Worm (Caenorhabditis elegans) whole organism, L1 larva: ENCODE results near the gene sdz-19.
A peak's percentile ranks its signal among the peaks of the same experiment; 100 is the strongest.

Experiments used
- C04F5.9 ChIP-seq: sonication (generic microtip); optimal IDR thresholded peaks from 2 replicates; lab custom pipeline; 2016; ENCODE audit warnings: missing genetic modification characterization, missing compliant biosample characterization
- C34B4.2 ChIP-seq: sonication (generic microtip); optimal IDR thresholded peaks from 2 replicates; lab custom pipeline; 2017; ENCODE audit warnings: mild to moderate bottlenecking, missing genetic modification characterization, missing compliant biosample characterization
- F16B12.6 ChIP-seq: fragments of 150-350 bp; optimal IDR thresholded peaks from 2 replicates; lab custom pipeline; 2014; ENCODE audit warnings: missing biosample characterization, missing genetic modification characterization
- Y116A8C.19 ChIP-seq: sonication (generic microtip); optimal IDR thresholded peaks from 2 replicates; lab custom pipeline; 2016; ENCODE audit warnings: missing compliant biosample characterization, missing genetic modification characterization, borderline replicate concordance
- ama-1 ChIP-seq: fragments of 150-350 bp; optimal IDR thresholded peaks from 2 replicates; lab custom pipeline; 2014
- ceh-8 ChIP-seq: fragments of 200-800 bp; sonication (Bioruptor generic); optimal IDR thresholded peaks from 2 replicates; lab custom pipeline; 2018; ENCODE audit warnings: mild to moderate bottlenecking, missing genetic modification characterization, moderate library complexity, missing compliant biosample characterization
- ceh-88 ChIP-seq: fragments of 200-800 bp; sonication (Bioruptor generic); IDR thresholded peaks from 2 replicates; pipeline ENCODE4 v1.3.6; 2022; ENCODE audit warnings: missing genetic modification characterization, missing compliant biosample characterization
- ceh-90 ChIP-seq: sonication (generic microtip); optimal IDR thresholded peaks from 2 replicates; lab custom pipeline; 2016; ENCODE audit warnings: missing genetic modification characterization, missing compliant biosample characterization
- ces-1 ChIP-seq: fragments of 150-350 bp; optimal IDR thresholded peaks from 2 replicates; lab custom pipeline; 2014; ENCODE audit warnings: missing biosample characterization, missing genetic modification reagents, missing genetic modification characterization
- dpl-1 ChIP-seq, 3 experiments: fragments of 150-350 bp in 2 of 3; sonication (generic microtip) in 1 of 3; optimal IDR thresholded peaks; 2 replicates each; lab custom pipeline; 2014 to 2017; ENCODE audit warnings: missing biosample characterization in 3 of 3, missing genetic modification characterization in 3 of 3, missing genetic modification reagents in 3 of 3
- dsc-1 ChIP-seq: sonication (generic microtip); optimal IDR thresholded peaks from 2 replicates; lab custom pipeline; 2016; ENCODE audit warnings: mild to moderate bottlenecking, missing genetic modification characterization, missing compliant biosample characterization
- efl-3 ChIP-seq: fragments of 200-800 bp; sonication (Bioruptor generic); optimal IDR thresholded peaks from 2 replicates; lab custom pipeline; 2018; ENCODE audit warnings: mild to moderate bottlenecking, missing genetic modification characterization, missing compliant biosample characterization
- egl-13 ChIP-seq: sonication (generic microtip); optimal IDR thresholded peaks from 2 replicates; lab custom pipeline; 2016; ENCODE audit warnings: missing genotype, missing genetic modification reagents, missing genetic modification characterization, missing compliant biosample characterization
- egl-27 ChIP-seq, 2 experiments: fragments of 150-350 bp in 1 of 2; sonication (generic microtip); optimal IDR thresholded peaks; 3 replicates each; lab custom pipeline; 2017 to 2018; ENCODE audit warnings: missing biosample characterization in 2 of 2, missing genetic modification characterization in 2 of 2, missing genetic modification reagents in 2 of 2
- ets-5 ChIP-seq: fragments of 200-800 bp; sonication (Bioruptor generic); IDR thresholded peaks from 2 replicates; pipeline ENCODE4 v1.3.6; 2022; ENCODE audit warnings: missing genetic modification characterization, missing compliant biosample characterization
- fkh-4 ChIP-seq: sonication (generic microtip); optimal IDR thresholded peaks from 2 replicates; lab custom pipeline; 2016; ENCODE audit warnings: missing compliant biosample characterization, missing genetic modification characterization, borderline replicate concordance
- fkh-8 ChIP-seq: sonication (generic microtip); optimal IDR thresholded peaks from 2 replicates; lab custom pipeline; 2016; ENCODE audit warnings: mild to moderate bottlenecking, missing genetic modification characterization, missing compliant biosample characterization
- hlh-17 ChIP-seq: fragments of 200-800 bp; sonication (Bioruptor generic); optimal IDR thresholded peaks from 2 replicates; lab custom pipeline; 2018; ENCODE audit warnings: missing genetic modification characterization, mild to moderate bottlenecking, missing compliant biosample characterization, moderate library complexity, borderline replicate concordance
- hpl-2 ChIP-seq: fragments of 150-350 bp; optimal IDR thresholded peaks from 2 replicates; lab custom pipeline; 2014; ENCODE audit warnings: missing biosample characterization, missing genetic modification reagents, missing genetic modification characterization
- irx-1 ChIP-seq: sonication (generic microtip); optimal IDR thresholded peaks from 2 replicates; lab custom pipeline; 2016; ENCODE audit warnings: missing genetic modification characterization, missing compliant biosample characterization
- jun-1 ChIP-seq: fragments of 150-350 bp; optimal IDR thresholded peaks from 2 replicates; lab custom pipeline; 2014; ENCODE audit warnings: missing biosample characterization, missing genetic modification reagents, missing genetic modification characterization
- lin-15B ChIP-seq: fragments of 150-350 bp; sonication (generic microtip); optimal IDR thresholded peaks from 3 replicates; lab custom pipeline; 2014; ENCODE audit warnings: missing biosample characterization, missing genetic modification characterization
- lir-3 ChIP-seq: sonication (generic microtip); optimal IDR thresholded peaks from 2 replicates; lab custom pipeline; 2016; ENCODE audit warnings: mild to moderate bottlenecking, missing genetic modification characterization, moderate library complexity, missing compliant biosample characterization; ENCODE audit not compliant: poor library complexity
- lsy-2 ChIP-seq, 2 experiments: fragments of 150-350 bp; optimal IDR thresholded peaks; 2 replicates each; lab custom pipeline; 2014; ENCODE audit warnings: missing biosample characterization in 2 of 2, missing genetic modification characterization in 2 of 2
- nhr-11 ChIP-seq: fragments of 150-350 bp; optimal IDR thresholded peaks from 2 replicates; lab custom pipeline; 2014; ENCODE audit warnings: missing biosample characterization, missing genetic modification characterization
- nhr-12 ChIP-seq: sonication (generic microtip); optimal IDR thresholded peaks from 2 replicates; lab custom pipeline; 2017; ENCODE audit warnings: missing biosample characterization, missing genetic modification characterization
- nhr-19 ChIP-seq: fragments of 200-800 bp; sonication (Bioruptor generic); conservative IDR thresholded peaks from 2 replicates; pipeline ENCODE4 v1.3.6; 2022; ENCODE audit warnings: missing genetic modification characterization, missing compliant biosample characterization
- nhr-20 ChIP-seq: sonication (generic microtip); optimal IDR thresholded peaks from 2 replicates; lab custom pipeline; 2016; ENCODE audit warnings: mild to moderate bottlenecking, missing genetic modification characterization, missing compliant biosample characterization
- nhr-237 ChIP-seq: fragments of 150-350 bp; optimal IDR thresholded peaks from 2 replicates; lab custom pipeline; 2014; ENCODE audit warnings: missing biosample characterization, missing genetic modification characterization
- nhr-71 ChIP-seq: sonication (generic microtip); optimal IDR thresholded peaks from 2 replicates; lab custom pipeline; 2016; ENCODE audit warnings: mild to moderate bottlenecking, missing genetic modification characterization, moderate library complexity, missing compliant biosample characterization
- nhr-76 ChIP-seq: sonication (generic microtip); optimal IDR thresholded peaks from 2 replicates; lab custom pipeline; 2017; ENCODE audit warnings: missing biosample characterization, missing genetic modification characterization
- nhr-85 ChIP-seq: sonication (generic microtip); peaks from one replicate; lab custom pipeline; 2016; ENCODE audit warnings: missing genetic modification characterization, inconsistent platforms, missing compliant biosample characterization
- nhr-90 ChIP-seq: sonication (generic microtip); optimal IDR thresholded peaks from 2 replicates; lab custom pipeline; 2016; ENCODE audit warnings: mild to moderate bottlenecking, missing genetic modification characterization, missing compliant biosample characterization; ENCODE audit not compliant: poor library complexity
- pag-3 ChIP-seq: sonication (generic microtip); optimal IDR thresholded peaks from 2 replicates; lab custom pipeline; 2017; ENCODE audit warnings: missing genetic modification characterization, mild to moderate bottlenecking, missing compliant biosample characterization, antibody characterized with exemption, borderline replicate concordance; ENCODE audit not compliant: insufficient read depth
- pax-3 ChIP-seq: fragments of 200-800 bp; sonication (Bioruptor generic); optimal IDR thresholded peaks from 2 replicates; lab custom pipeline; 2018; ENCODE audit warnings: mild to moderate bottlenecking, missing genetic modification characterization, moderate library complexity, missing compliant biosample characterization
- pqm-1 ChIP-seq: sonication (generic microtip); optimal IDR thresholded peaks from 3 replicates; lab custom pipeline; 2017; ENCODE audit warnings: missing biosample characterization, missing genetic modification characterization
- skn-1 ChIP-seq: fragments of 150-350 bp; optimal IDR thresholded peaks from 2 replicates; lab custom pipeline; 2014; ENCODE audit warnings: missing biosample characterization, missing genetic modification characterization
- sptf-1 ChIP-seq: fragments of 150-350 bp; optimal IDR thresholded peaks from 2 replicates; lab custom pipeline; 2014; ENCODE audit warnings: missing biosample characterization, missing genetic modification characterization
- sup-37 ChIP-seq: fragments of 200-800 bp; sonication (Bioruptor generic); optimal IDR thresholded peaks from 2 replicates; lab custom pipeline; 2018; ENCODE audit warnings: mild to moderate bottlenecking, missing genetic modification characterization, missing compliant biosample characterization
- swsn-7 ChIP-seq: sonication (generic microtip); optimal IDR thresholded peaks from 2 replicates; lab custom pipeline; 2016; ENCODE audit warnings: missing genetic modification characterization, missing compliant biosample characterization
- unc-130 ChIP-seq: fragments of 150-350 bp; optimal IDR thresholded peaks from 2 replicates; lab custom pipeline; 2017; ENCODE audit warnings: missing biosample characterization, missing genetic modification characterization, inconsistent platforms
- unc-30 ChIP-seq: sonication (generic microtip); optimal IDR thresholded peaks from 2 replicates; lab custom pipeline; 2017; ENCODE audit warnings: missing biosample characterization, missing genetic modification characterization
- unc-62 ChIP-seq: fragments of 150-350 bp; optimal IDR thresholded peaks from 2 replicates; lab custom pipeline; 2014; ENCODE audit warnings: missing biosample characterization, missing genetic modification reagents, missing genetic modification characterization
- unc-86 ChIP-seq: sonication (generic microtip); optimal IDR thresholded peaks from 2 replicates; lab custom pipeline; 2016; ENCODE audit warnings: missing genetic modification characterization, missing compliant biosample characterization
- xbp-1 ChIP-seq: sonication (generic microtip); optimal IDR thresholded peaks from 2 replicates; lab custom pipeline; 2016; ENCODE audit warnings: missing genetic modification characterization, missing compliant biosample characterization
- zip-4 ChIP-seq: fragments of 200-800 bp; sonication (Bioruptor generic); optimal IDR thresholded peaks from 2 replicates; lab custom pipeline; 2018; ENCODE audit warnings: mild to moderate bottlenecking, missing genetic modification characterization, moderate library complexity, missing compliant biosample characterization
- ztf-4 ChIP-seq: fragments of 150-350 bp; optimal IDR thresholded peaks from 2 replicates; lab custom pipeline; 2014; ENCODE audit warnings: missing biosample characterization, missing genetic modification characterization

Gene sdz-19

ce11 chrX:12484749-12485148, 18.4 kb downstream of the sdz-19 start, which contains the start of gene tbc-13 (continued):
- no peak for TF ChIP-seq fkh-8 (tag; lab: Kevin White, UChicago)

ce11 chrX:12484078-12484477, 19.1 kb downstream of the sdz-19 start:
- TF ChIP-seq lsy-2 (tag; optimal IDR thresholded peaks at IDR 0.05; lab: Kevin White, UChicago), result no peak
- no peak for TF ChIP-seq egl-13 (tag; lab: Kevin White, UChicago)
- TF ChIP-seq nhr-19 (GFP tag; lab: Robert Waterston, UW), result no peak
- no peak for TF ChIP-seq sptf-1 (tag; lab: Kevin White, UChicago)
- TF ChIP-seq lir-3 (tag; lab: Kevin White, UChicago), result no peak
- TF ChIP-seq hlh-17 (GFP tag; lab: Kevin White, UChicago), result no peak
- no peak for TF ChIP-seq nhr-85 (tag; lab: Kevin White, UChicago)
- TF ChIP-seq xbp-1 (tag; lab: Kevin White, UChicago), result no peak
- TF ChIP-seq ama-1 (lab: Kevin White, UChicago), result no peak
- TF ChIP-seq pag-3, result no peak
- TF ChIP-seq efl-3 (GFP tag; lab: Kevin White, UChicago), result no peak
- no peak for TF ChIP-seq unc-86 (tag; lab: Kevin White, UChicago)
- TF ChIP-seq, all 84 proteins: peak for 0

- TF ChIP-seq skn-1 (tag; lab: Kevin White, UChicago), result peak; percentile 91
- no peak for TF ChIP-seq unc-30
- TF ChIP-seq sup-37, result peak; percentile 33
- no peak for TF ChIP-seq unc-62 (GFP tag; lab: Kevin White, UChicago)
- TF ChIP-seq pqm-1 (tag; lab: Kevin White, UChicago), result no peak
- TF ChIP-seq egl-27 (tag; optimal IDR thresholded peaks at IDR 0.05; lab: Kevin White, UChicago), result peak in 1 of 2 experiments; percentile 64
- TF ChIP-seq F16B12.6 (tag; lab: Kevin White, UChicago), result peak; percentile 34
- no peak for TF ChIP-seq C34B4.2 (tag; lab: Kevin White, UChicago)
- TF ChIP-seq lsy-2 (tag; optimal IDR thresholded peaks at IDR 0.05; lab: Kevin White, UChicago), result peak; percentile 75 to 76
- TF ChIP-seq dpl-1 (GFP tag; optimal IDR thresholded peaks at IDR 0.05; lab: Kevin White, UChicago), result peak; percentile 42 to 49 (median 48)
- peak; percentile 66 for TF ChIP-seq lin-15B (tag; lab: Kevin White, UChicago)
- no peak for TF ChIP-seq fkh-4 (tag; lab: Kevin White, UChicago)
- peak; percentile 93 for TF ChIP-seq nhr-20
- no peak for TF ChIP-seq ces-1 (GFP tag; lab: Kevin White, UChicago)
- no peak for TF ChIP-seq nhr-76
- no peak for TF ChIP-seq nhr-11
- TF ChIP-seq irx-1, result peak; percentile 54
- peak; percentile 97 for TF ChIP-seq nhr-85 (tag; lab: Kevin White, UChicago)
- no peak; the same call in 1 of the 2 replicates for TF ChIP-seq ceh-88 (GFP tag; lab: Robert Waterston, UW)
- TF ChIP-seq ceh-90 (tag; lab: Kevin White, UChicago), result no peak
- peak; percentile 59 for TF ChIP-seq ceh-8 (GFP tag; lab: Kevin White, UChicago)
- peak; percentile 91 for TF ChIP-seq nhr-71
- TF ChIP-seq unc-86 (tag; lab: Kevin White, UChicago), result peak; percentile 80
- TF ChIP-seq hlh-17 (GFP tag; lab: Kevin White, UChicago), result no peak
- peak; percentile 87 for TF ChIP-seq nhr-90 (tag; lab: Kevin White, UChicago)
- peak; percentile 72 for TF ChIP-seq jun-1 (tag; lab: Kevin White, UChicago)
- TF ChIP-seq ztf-4 (tag; lab: Kevin White, UChicago), result no peak
- TF ChIP-seq C04F5.9 (tag; lab: Kevin White, UChicago), result no peak
- peak; percentile 69 for TF ChIP-seq hpl-2 (GFP tag; lab: Kevin White, UChicago)
- TF ChIP-seq zip-4 (GFP tag; lab: Kevin White, UChicago), result no peak
- TF ChIP-seq nhr-12 (tag; lab: Kevin White, UChicago), result no peak
- peak; percentile 92 for TF ChIP-seq swsn-7
- TF ChIP-seq nhr-237 (tag; lab: Kevin White, UChicago), result peak; percentile 40
- peak; percentile 69 for TF ChIP-seq dsc-1 (tag; lab: Kevin White, UChicago)
- TF ChIP-seq egl-13 (tag; lab: Kevin White, UChicago), result peak; percentile 78
- no peak for TF ChIP-seq pax-3 (tag; lab: Kevin White, UChicago)
- no peak for TF ChIP-seq ets-5
- no peak for TF ChIP-seq Y116A8C.19 (tag; lab: Kevin White, UChicago)
- TF ChIP-seq efl-3 (GFP tag; lab: Kevin White, UChicago), result no peak
- peak; percentile 55 for TF ChIP-seq unc-130 (tag; lab: Kevin White, UChicago)
Observed at ce11 chrX:12480447-12480998, 22.6 kb downstream of the sdz-19 start, which contains the start of gene atf-6. TSS of gene atf-6 (plus strand) at chrX:12480948.
